3 fruit fly cellular contexts compared by ENCODE assay signal in the genomic region with DNA sequence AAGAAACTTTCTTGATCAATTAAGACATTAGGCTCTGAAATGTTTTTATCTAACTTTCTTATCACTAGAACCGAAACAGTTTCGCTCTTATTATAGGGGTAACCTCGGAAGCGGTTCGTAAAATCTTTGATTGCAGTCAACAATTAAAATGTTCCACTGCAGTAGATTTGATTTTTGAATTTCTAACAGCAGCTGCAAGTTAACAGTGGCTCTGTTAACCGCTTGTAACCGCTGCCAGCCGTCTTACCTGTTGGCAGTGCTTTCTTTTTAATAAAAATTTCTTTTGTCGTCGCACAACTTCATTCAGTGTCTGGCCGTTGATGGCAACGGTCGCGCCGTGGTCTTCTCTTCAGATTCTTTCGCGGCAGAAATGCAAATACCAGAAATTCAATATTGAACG.
TF ChIP-seq lines count a peak whose summit lies in the region.

A gene (plus strand): TSS at position 301 of the 400 bp plus-strand sequence.

- no peak for TF ChIP-seq CTCF in whole organism, embryonic (GFP tag; optimal IDR thresholded peaks at IDR 0.05; lab: Kevin White, UChicago)

TF ChIP-seq in whole organism, embryonic, 481 proteins besides CTCF, POLR2A, EP300 and RAD21:
- TF ChIP-seq CG7839 (tag; optimal IDR thresholded peaks at IDR 0.05; lab: Kevin White, UChicago) (no peak), Atf-2 (GFP tag; optimal IDR thresholded peaks at IDR 0.05; lab: Kevin White, UChicago) (no peak), Six4 (GFP tag; optimal IDR thresholded peaks at IDR 0.05; lab: Kevin White, UChicago) (no peak), E2f2 (GFP tag; IDR thresholded peaks at IDR 0.05; lab: Robert Waterston, UW) (no peak), NC2β (GFP tag; optimal IDR thresholded peaks at IDR 0.05; lab: Kevin White, UChicago) (no peak), CG2199 (GFP tag; IDR thresholded peaks at IDR 0.05; lab: Robert Waterston, UW) (no peak), wor (GFP tag; IDR thresholded peaks at IDR 0.05; lab: Robert Waterston, UW) (no peak), CG34376 (GFP tag; optimal IDR thresholded peaks at IDR 0.05; lab: Kevin White, UChicago) (no peak), Fer2 (tag; optimal IDR thresholded peaks at IDR 0.05; lab: Kevin White, UChicago) (no peak), stwl (tag; optimal IDR thresholded peaks at IDR 0.05; lab: Kevin White, UChicago) (no peak), Scr (GFP tag; IDR thresholded peaks at IDR 0.05; lab: Robert Waterston, UW; ENCODE audit: partially characterized antibody) (no peak), bbx (GFP tag; IDR thresholded peaks at IDR 0.05; lab: Robert Waterston, UW; ENCODE audit: partially characterized antibody) (0 out of 2 replicates have a peak, but pooled peaks have one; percentile 18), Dp (GFP tag; optimal IDR thresholded peaks at IDR 0.05; lab: Kevin White, UChicago) (no peak), ac (GFP tag; optimal IDR thresholded peaks at IDR 0.05; lab: Kevin White, UChicago) (no peak), CG1647 (GFP tag; optimal IDR thresholded peaks at IDR 0.05; lab: Kevin White, UChicago) (no peak), CG9932 (GFP tag; IDR thresholded peaks at IDR 0.05; lab: Robert Waterston, UW) (no peak), Hmx (GFP tag; optimal IDR thresholded peaks at IDR 0.05; lab: Kevin White, UChicago) (no peak), vnd (GFP tag; IDR thresholded peaks at IDR 0.05; lab: Robert Waterston, UW; ENCODE audit: partially characterized antibody) (no peak), ci (GFP tag; IDR thresholded peaks at IDR 0.05; lab: Robert Waterston, UW) (0 out of 3 replicates have a peak, but pooled peaks have one; percentile 26), lola (GFP tag; optimal IDR thresholded peaks at IDR 0.05; lab: Kevin White, UChicago) (no peak), Hr51 (GFP tag; optimal IDR thresholded peaks at IDR 0.05; lab: Kevin White, UChicago) (no peak), NC2α (GFP tag; optimal IDR thresholded peaks at IDR 0.05; lab: Kevin White, UChicago) (no peak), onecut (GFP tag; IDR thresholded peaks at IDR 0.05; lab: Robert Waterston, UW) (no peak), az2 (GFP tag; optimal IDR thresholded peaks at IDR 0.05; lab: Kevin White, UChicago) (no peak), CG3838 (GFP tag; optimal IDR thresholded peaks at IDR 0.05; lab: Kevin White, UChicago) (no peak), oc (tag; optimal IDR thresholded peaks at IDR 0.05; lab: Kevin White, UChicago) (peak; percentile 3), Blimp-1 (GFP tag; optimal IDR thresholded peaks at IDR 0.05; lab: Kevin White, UChicago) (peak; percentile 78), CG14965 (GFP tag; optimal IDR thresholded peaks at IDR 0.05; lab: Kevin White, UChicago; ENCODE audit: borderline replicate concordance) (no peak)

TF ChIP-seq in whole organism, prepupa, 60 proteins besides CTCF, POLR2A, EP300 and RAD21:
- TF ChIP-seq Hr38 (GFP tag; optimal IDR thresholded peaks at IDR 0.05; lab: Kevin White, UChicago) (no peak), fkh (GFP tag; optimal IDR thresholded peaks at IDR 0.05; lab: Kevin White, UChicago) (no peak), spab (GFP tag; optimal IDR thresholded peaks at IDR 0.05; lab: Kevin White, UChicago) (no peak), CG6854 (GFP tag; optimal IDR thresholded peaks at IDR 0.05; lab: Kevin White, UChicago) (peak; percentile 17), eg (GFP tag; IDR thresholded peaks at IDR 0.05; lab: Robert Waterston, UW) (0 out of 3 replicates have a peak, but pooled peaks have one; percentile 22), Eip78C (GFP tag; lab: Kevin White, UChicago) (peak; percentile 37), CG8119 (GFP tag; IDR thresholded peaks at IDR 0.05; lab: Robert Waterston, UW) (peak; percentile 19; the same call in 1 of the 3 replicates)

TF ChIP-seq in whole organism, pupa, 21 proteins besides CTCF, POLR2A, EP300 and RAD21:
- peak; percentile 41 for TF ChIP-seq Ets98B (GFP tag; IDR thresholded peaks at IDR 0.05; lab: Robert Waterston, UW)
- no peak for TF ChIP-seq EcR (GFP tag; optimal IDR thresholded peaks at IDR 0.05; lab: Kevin White, UChicago)
TF ChIP-seq in whole organism, pupa: peak in this region for 1.
